Worm (Caenorhabditis elegans) whole organism, mixed stage, embryonic: Measurements from ENCODE around the gene ugt-11.
A peak's percentile ranks its signal among the peaks of the same experiment; 100 is the strongest.

ENCODE experiments used
- M03D4.4 ChIP-seq: sonication (generic microtip); optimal IDR thresholded peaks from 2 replicates; lab custom pipeline; 2017; ENCODE audit warnings: mild to moderate bottlenecking, missing genetic modification characterization, missing compliant biosample characterization
- bed-3 ChIP-seq: fragments of 200-800 bp; sonication (Bioruptor generic); optimal IDR thresholded peaks from 3 replicates; lab custom pipeline; 2018; ENCODE audit warnings: mild to moderate bottlenecking, missing genetic modification characterization, moderate library complexity, missing compliant biosample characterization
- blmp-1 ChIP-seq: fragments of 150-350 bp; optimal IDR thresholded peaks from 2 replicates; lab custom pipeline; 2014; ENCODE audit warnings: missing biosample characterization, missing genetic modification characterization
- ceh-39 ChIP-seq: fragments of 150-350 bp; optimal IDR thresholded peaks from 2 replicates; lab custom pipeline; 2014; ENCODE audit warnings: missing biosample characterization, missing genetic modification characterization
- ceh-43 ChIP-seq: fragments of 200-800 bp; sonication (Bioruptor generic); optimal IDR thresholded peaks from 2 replicates; lab custom pipeline; 2018; ENCODE audit warnings: mild to moderate bottlenecking, missing genetic modification characterization, moderate library complexity, missing compliant biosample characterization
- ceh-83 ChIP-seq: fragments of 200-800 bp; sonication (Bioruptor generic); optimal IDR thresholded peaks from 2 replicates; lab custom pipeline; 2018; ENCODE audit warnings: mild to moderate bottlenecking, missing genetic modification characterization, missing compliant biosample characterization
- ces-1 ChIP-seq: fragments of 150-350 bp; optimal IDR thresholded peaks from 2 replicates; lab custom pipeline; 2014; ENCODE audit warnings: missing biosample characterization, missing genetic modification reagents, missing genetic modification characterization
- cnd-1 ChIP-seq: fragments of 200-800 bp; sonication (Bioruptor generic); optimal IDR thresholded peaks from 2 replicates; lab custom pipeline; 2018; ENCODE audit warnings: mild to moderate bottlenecking, missing genetic modification characterization, missing compliant biosample characterization
- drap-1 ChIP-seq: fragments of 200-800 bp; sonication (Bioruptor generic); optimal IDR thresholded peaks from 3 replicates; lab custom pipeline; 2018; ENCODE audit warnings: mild to moderate bottlenecking, missing genetic modification characterization, missing compliant biosample characterization
- elt-3 ChIP-seq: fragments of 150-350 bp; optimal IDR thresholded peaks from 2 replicates; lab custom pipeline; 2014; ENCODE audit warnings: missing biosample characterization, missing genetic modification characterization
- flh-1 ChIP-seq: fragments of 200-800 bp; sonication (Bioruptor generic); optimal IDR thresholded peaks from 2 replicates; lab custom pipeline; 2018; ENCODE audit warnings: mild to moderate bottlenecking, missing genetic modification characterization, moderate library complexity, missing compliant biosample characterization
- ham-2 ChIP-seq: fragments of 200-800 bp; sonication (Bioruptor generic); optimal IDR thresholded peaks from 2 replicates; lab custom pipeline; 2018; ENCODE audit warnings: mild to moderate bottlenecking, missing genetic modification characterization, missing compliant biosample characterization
- hlh-1 ChIP-seq: fragments of 150-350 bp; optimal IDR thresholded peaks from 2 replicates; lab custom pipeline; 2014; ENCODE audit warnings: missing biosample characterization, missing genetic modification reagents, missing genetic modification characterization
- lin-13 ChIP-seq: fragments of 150-350 bp; optimal IDR thresholded peaks from 2 replicates; lab custom pipeline; 2014; ENCODE audit warnings: missing biosample characterization, missing genetic modification characterization
- lin-32 ChIP-seq: fragments of 200-800 bp; sonication (Bioruptor generic); optimal IDR thresholded peaks from 2 replicates; lab custom pipeline; 2018; ENCODE audit warnings: mild to moderate bottlenecking, missing genetic modification characterization, missing compliant biosample characterization
- lsy-2 ChIP-seq: fragments of 150-350 bp; optimal IDR thresholded peaks from 2 replicates; lab custom pipeline; 2014; ENCODE audit warnings: missing biosample characterization, missing genetic modification characterization
- mab-5 ChIP-seq: fragments of 150-350 bp; optimal IDR thresholded peaks from 2 replicates; lab custom pipeline; 2014; ENCODE audit warnings: missing biosample characterization, missing genetic modification characterization
- mep-1 ChIP-seq: fragments of 150-350 bp; optimal IDR thresholded peaks from 2 replicates; lab custom pipeline; 2017; ENCODE audit warnings: missing biosample characterization, missing genetic modification reagents, missing genetic modification characterization, inconsistent platforms
- mls-2 ChIP-seq: sonication (generic microtip); optimal IDR thresholded peaks from 2 replicates; lab custom pipeline; 2016; ENCODE audit warnings: mild to moderate bottlenecking, missing genetic modification characterization, moderate library complexity, missing compliant biosample characterization
- nhr-12 ChIP-seq: fragments of 150-350 bp; optimal IDR thresholded peaks from 2 replicates; lab custom pipeline; 2014; ENCODE audit warnings: missing biosample characterization, missing genetic modification characterization
- nhr-2 ChIP-seq: fragments of 150-350 bp; optimal IDR thresholded peaks from 2 replicates; lab custom pipeline; 2014; ENCODE audit warnings: missing biosample characterization, missing genetic modification characterization
- nhr-237 ChIP-seq: fragments of 150-350 bp; optimal IDR thresholded peaks from 2 replicates; lab custom pipeline; 2014; ENCODE audit warnings: missing biosample characterization, missing genetic modification characterization
- nhr-28 ChIP-seq: fragments of 150-350 bp; optimal IDR thresholded peaks from 2 replicates; lab custom pipeline; 2014; ENCODE audit warnings: missing biosample characterization, missing genetic modification characterization
- nhr-76 ChIP-seq: sonication (generic microtip); optimal IDR thresholded peaks from 2 replicates; lab custom pipeline; 2017; ENCODE audit warnings: missing biosample characterization, missing genetic modification characterization
- pha-4 ChIP-seq: fragments of 150-350 bp; optimal IDR thresholded peaks from 2 replicates; lab custom pipeline; 2018; ENCODE audit warnings: missing biosample characterization, missing genetic modification reagents, missing genetic modification characterization
- sem-2 ChIP-seq: fragments of 200-800 bp; sonication (Bioruptor generic); optimal IDR thresholded peaks from 2 replicates; lab custom pipeline; 2018; ENCODE audit warnings: mild to moderate bottlenecking, missing genetic modification characterization, missing compliant biosample characterization
- snpc-4 ChIP-seq: fragments of 150-350 bp; optimal IDR thresholded peaks from 2 replicates; lab custom pipeline; 2014; ENCODE audit warnings: missing biosample characterization, missing genetic modification characterization
- sptf-1 ChIP-seq: sonication (generic microtip); optimal IDR thresholded peaks from 2 replicates; lab custom pipeline; 2017; ENCODE audit warnings: mild to moderate bottlenecking, missing genetic modification characterization, moderate library complexity, missing compliant biosample characterization
- tbx-8 ChIP-seq: fragments of 200-800 bp; sonication (Bioruptor generic); optimal IDR thresholded peaks from 2 replicates; lab custom pipeline; 2018; ENCODE audit warnings: mild to moderate bottlenecking, missing genetic modification characterization, moderate library complexity, missing compliant biosample characterization
- unc-120 ChIP-seq: sonication (generic microtip); optimal IDR thresholded peaks from 2 replicates; lab custom pipeline; 2017; ENCODE audit warnings: missing genetic modification characterization, missing compliant biosample characterization; ENCODE audit not compliant: poor library complexity, severe bottlenecking
- unc-39 ChIP-seq: fragments of 150-350 bp; optimal IDR thresholded peaks from 2 replicates; lab custom pipeline; 2014; ENCODE audit warnings: missing biosample characterization, missing genetic modification characterization
- unc-62 ChIP-seq: fragments of 150-350 bp; optimal IDR thresholded peaks from 2 replicates; lab custom pipeline; 2014; ENCODE audit warnings: missing biosample characterization, missing genetic modification reagents, missing genetic modification characterization
- zip-8 ChIP-seq: fragments of 150-350 bp; optimal IDR thresholded peaks from 2 replicates; lab custom pipeline; 2014; ENCODE audit warnings: missing biosample characterization, missing genetic modification characterization
- ztf-11 ChIP-seq: fragments of 150-350 bp; optimal IDR thresholded peaks from 2 replicates; lab custom pipeline; 2014; ENCODE audit warnings: missing biosample characterization, missing genetic modification characterization

The ugt-11 gene

ce11 chrV:4868698-4869097, 26.2 kb downstream of the ugt-11 start:
- no peak for TF ChIP-seq ham-2 (GFP tag; lab: Kevin White, UChicago)
- TF ChIP-seq elt-3 (tag; lab: Kevin White, UChicago), result no peak
- no peak for TF ChIP-seq lin-32
- no peak for TF ChIP-seq blmp-1 (tag; lab: Kevin White, UChicago)
- no peak for TF ChIP-seq ceh-83
- TF ChIP-seq mab-5 (tag; lab: Kevin White, UChicago), result no peak
- TF ChIP-seq mep-1 (tag; lab: Kevin White, UChicago), result no peak
- no peak for TF ChIP-seq nhr-12

- TF ChIP-seq pha-4 (tag; lab: Kevin White, UChicago) (no peak), ceh-39 (tag; lab: Kevin White, UChicago) (no peak), ham-2 (GFP tag; lab: Kevin White, UChicago) (no peak), tbx-8 (no peak), lin-32 (no peak), nhr-28 (no peak), unc-39 (no peak), hlh-1 (tag; lab: Kevin White, UChicago) (no peak), nhr-237 (tag; lab: Kevin White, UChicago) (no peak), blmp-1 (tag; lab: Kevin White, UChicago) (no peak), snpc-4 (tag; lab: Kevin White, UChicago) (no peak), ztf-11 (tag; lab: Kevin White, UChicago) (no peak), drap-1 (GFP tag; lab: Kevin White, UChicago) (no peak)
These were observed 27.3 kb downstream of the ugt-11 start for ce11 chrV:4867535-4867934.

ce11 chrV:4865364-4865763, 29.5 kb downstream of the ugt-11 start, which contains the start of gene srd-32:
TSS of gene srd-32 (plus strand) at chrV:4865664.
- TF ChIP-seq nhr-12 (no peak), nhr-2 (tag; lab: Kevin White, UChicago) (no peak), M03D4.4 (tag; lab: Kevin White, UChicago) (no peak), snpc-4 (tag; lab: Kevin White, UChicago) (no peak), nhr-76 (no peak), hlh-1 (tag; lab: Kevin White, UChicago) (no peak), lin-32 (no peak), unc-62 (GFP tag; lab: Kevin White, UChicago) (no peak), tbx-8 (no peak), elt-3 (tag; lab: Kevin White, UChicago) (no peak)
- TF ChIP-seq, all 35 proteins: peak for 0

ce11 chrV:4864330-4864729, 30.5 kb downstream of the ugt-11 start:
- TF ChIP-seq lin-13 (tag; lab: Kevin White, UChicago) (no peak), ham-2 (GFP tag; lab: Kevin White, UChicago) (no peak), flh-1 (no peak), mab-5 (tag; lab: Kevin White, UChicago) (no peak)

- TF ChIP-seq zip-8, result peak; percentile 43
- no peak for TF ChIP-seq lin-13 (tag; lab: Kevin White, UChicago)
These were observed 32.1 kb downstream of the ugt-11 start, which contains the start of gene C37H5.13 for ce11 chrV:4862737-4863136. TSS of gene C37H5.13 (minus strand) at chrV:4862965.

- TF ChIP-seq nhr-76, result no peak
- no peak for TF ChIP-seq M03D4.4 (tag; lab: Kevin White, UChicago)
- peak; percentile 20 for TF ChIP-seq unc-120 (tag; lab: Kevin White, UChicago)
- no peak for TF ChIP-seq ceh-39 (tag; lab: Kevin White, UChicago)
- peak; percentile 13 for TF ChIP-seq mep-1 (tag; lab: Kevin White, UChicago)
- no peak for TF ChIP-seq mab-5 (tag; lab: Kevin White, UChicago)
- TF ChIP-seq nhr-2 (tag; lab: Kevin White, UChicago), result no peak
- no peak for TF ChIP-seq ham-2 (GFP tag; lab: Kevin White, UChicago)
- TF ChIP-seq ceh-43 (GFP tag; lab: Kevin White, UChicago), result no peak
- no peak for TF ChIP-seq hlh-1 (tag; lab: Kevin White, UChicago)
- no peak for TF ChIP-seq lin-32
- peak; percentile 12 for TF ChIP-seq sptf-1 (tag; lab: Kevin White, UChicago)
- TF ChIP-seq drap-1 (GFP tag; lab: Kevin White, UChicago), result no peak
- TF ChIP-seq unc-62 (GFP tag; lab: Kevin White, UChicago), result peak; percentile 37
- TF ChIP-seq mls-2 (tag; lab: Kevin White, UChicago), result no peak
- TF ChIP-seq nhr-12, result no peak
- TF ChIP-seq cnd-1 (tag; lab: Kevin White, UChicago), result no peak
- TF ChIP-seq ceh-83, result no peak
- TF ChIP-seq bed-3 (GFP tag; lab: Kevin White, UChicago), result no peak
- TF ChIP-seq ztf-11 (tag; lab: Kevin White, UChicago), result no peak
- TF ChIP-seq pha-4 (tag; lab: Kevin White, UChicago), result no peak
- TF ChIP-seq blmp-1 (tag; lab: Kevin White, UChicago), result no peak
- no peak for TF ChIP-seq tbx-8
- TF ChIP-seq zip-8, result no peak
- TF ChIP-seq ces-1 (GFP tag; lab: Kevin White, UChicago), result peak; percentile 39
- TF ChIP-seq nhr-237 (tag; lab: Kevin White, UChicago), result no peak
- TF ChIP-seq unc-39, result no peak
- TF ChIP-seq lsy-2 (tag; lab: Kevin White, UChicago), result no peak
- no peak for TF ChIP-seq snpc-4 (tag; lab: Kevin White, UChicago)
- TF ChIP-seq sem-2 (GFP tag; lab: Kevin White, UChicago), result no peak
- no peak for TF ChIP-seq flh-1
- no peak for TF ChIP-seq nhr-28
- TF ChIP-seq lin-13 (tag; lab: Kevin White, UChicago), result no peak
These were observed 34.3 kb downstream of the ugt-11 start for ce11 chrV:4860525-4860924.
